Fruit fly (Drosophila melanogaster): ENCODE results near the gene CG10859.

The CG10859 gene

dm6 chr2L:13398614-13399161 lies at the start of gene CG10859, which contains the start of gene CG7110:
TSS of gene CG10859 (minus strand) at chr2L:13398664.
TSS of gene CG7110 (plus strand) at chr2L:13398991.
- no peak for TF ChIP-seq CG12605 (GFP tag; IDR thresholded peaks at IDR 0.05)
- TF ChIP-seq CG32121 (GFP tag; IDR thresholded peaks at IDR 0.05) = no peak
- TF ChIP-seq CG34367 (tag; optimal IDR thresholded peaks at IDR 0.05) = peak; percentile 10
- TF ChIP-seq D1 (tag; optimal IDR thresholded peaks at IDR 0.05) = no peak
- TF ChIP-seq Snoo (tag; optimal IDR thresholded peaks at IDR 0.05) = peak; percentile 49
- no peak for TF ChIP-seq CG13204 (GFP tag; optimal IDR thresholded peaks at IDR 0.05)

- TF ChIP-seq Ets98B (GFP tag; IDR thresholded peaks at IDR 0.05) (no peak), D1 (tag; optimal IDR thresholded peaks at IDR 0.05) (peak; percentile 35), CG4496 (GFP tag; IDR thresholded peaks at IDR 0.05) (peak; percentile 10; the same call in 1 of the 3 replicates), Pif1B (GFP tag; optimal IDR thresholded peaks at IDR 0.05) (no peak), CG14655 (GFP tag; optimal IDR thresholded peaks at IDR 0.05) (no peak)
Measured at dm6 chr2L:13445249-13445846, 46.9 kb upstream of the CG10859 start, which contains the start of gene Hacd2. TSS of gene Hacd2 (minus strand) at chr2L:13445651.

- no peak for TF ChIP-seq CG34367 (tag; optimal IDR thresholded peaks at IDR 0.05)
- TF ChIP-seq gl (tag; optimal IDR thresholded peaks at IDR 0.05) = no peak
- no peak for TF ChIP-seq rn (GFP tag; IDR thresholded peaks at IDR 0.05)
- no peak for TF ChIP-seq CG32121 (GFP tag; IDR thresholded peaks at IDR 0.05)
- no peak for TF ChIP-seq CG12605 (GFP tag; IDR thresholded peaks at IDR 0.05)
- TF ChIP-seq Pif1B (GFP tag; optimal IDR thresholded peaks at IDR 0.05) = no peak
- no peak for TF ChIP-seq CG8301 (tag; optimal IDR thresholded peaks at IDR 0.05)
- no peak for TF ChIP-seq Ets98B (GFP tag; IDR thresholded peaks at IDR 0.05)
- no peak for TF ChIP-seq CG17806 (tag; optimal IDR thresholded peaks at IDR 0.05)
- TF ChIP-seq fd96Ca (GFP tag; IDR thresholded peaks at IDR 0.05) = no peak
- TF ChIP-seq CG13204 (GFP tag; optimal IDR thresholded peaks at IDR 0.05) = no peak
- no peak for TF ChIP-seq D1 (tag; optimal IDR thresholded peaks at IDR 0.05)
- TF ChIP-seq Snoo (tag; optimal IDR thresholded peaks at IDR 0.05) = no peak
Measured at dm6 chr2L:13436791-13437190, 38.3 kb upstream of the CG10859 start.

- TF ChIP-seq CG32121 (GFP tag; IDR thresholded peaks at IDR 0.05) (no peak), CG8159 (tag; optimal IDR thresholded peaks at IDR 0.05) (no peak), Pif1B (GFP tag; optimal IDR thresholded peaks at IDR 0.05) (no peak), CG34367 (tag; optimal IDR thresholded peaks at IDR 0.05) (no peak), CG8301 (tag; optimal IDR thresholded peaks at IDR 0.05) (no peak), Snoo (tag; optimal IDR thresholded peaks at IDR 0.05) (no peak), CG13204 (GFP tag; optimal IDR thresholded peaks at IDR 0.05) (no peak), gl (tag; optimal IDR thresholded peaks at IDR 0.05) (no peak), rn (GFP tag; IDR thresholded peaks at IDR 0.05) (no peak), EcR (GFP tag; optimal IDR thresholded peaks at IDR 0.05) (no peak), CG4496 (GFP tag; IDR thresholded peaks at IDR 0.05) (no peak), CG9948 (tag; optimal IDR thresholded peaks at IDR 0.05) (no peak), fd96Ca (GFP tag; IDR thresholded peaks at IDR 0.05) (no peak), CG12605 (GFP tag; IDR thresholded peaks at IDR 0.05) (no peak), Ets98B (GFP tag; IDR thresholded peaks at IDR 0.05) (no peak), CG17806 (tag; optimal IDR thresholded peaks at IDR 0.05) (no peak), CG15710 (tag; optimal IDR thresholded peaks at IDR 0.05) (no peak)
Measured at dm6 chr2L:13434795-13435634, 36.6 kb upstream of the CG10859 start, which contains the start of gene Tehao. TSS of gene Tehao (plus strand) at chr2L:13435622.

dm6 chr2L:13430919-13431502 lies 32.5 kb upstream of the CG10859 start:
- no peak for TF ChIP-seq CG10348 (GFP tag; IDR thresholded peaks at IDR 0.05)
- no peak for TF ChIP-seq CG8301 (tag; optimal IDR thresholded peaks at IDR 0.05)
- TF ChIP-seq fd96Ca (GFP tag; IDR thresholded peaks at IDR 0.05) = no peak
- peak; percentile 28; the same call in 1 of the 2 replicates for TF ChIP-seq CG32121 (GFP tag; IDR thresholded peaks at IDR 0.05)
- TF ChIP-seq EcR (GFP tag; optimal IDR thresholded peaks at IDR 0.05) = no peak
- peak; percentile 36 for TF ChIP-seq CG8159 (tag; optimal IDR thresholded peaks at IDR 0.05)
- no peak for TF ChIP-seq Pif1B (GFP tag; optimal IDR thresholded peaks at IDR 0.05)
- TF ChIP-seq CG9948 (tag; optimal IDR thresholded peaks at IDR 0.05) = no peak
- no peak for TF ChIP-seq CG34367 (tag; optimal IDR thresholded peaks at IDR 0.05)
- peak; percentile 43 for TF ChIP-seq CG14655 (GFP tag; optimal IDR thresholded peaks at IDR 0.05)
- peak; percentile 8 for TF ChIP-seq Pif1A (GFP tag; optimal IDR thresholded peaks at IDR 0.05)

Measured in whole organism, pupa.